Worm (Caenorhabditis elegans): Measurements from ENCODE around the gene ZC262.2.

- TF ChIP-seq F13C5.2 (tag; optimal IDR thresholded peaks at IDR 0.05), result no peak
- no peak for TF ChIP-seq ama-1 (optimal IDR thresholded peaks at IDR 0.05)
- TF ChIP-seq hmbx-1 (tag; optimal IDR thresholded peaks at IDR 0.05), result no peak
- TF ChIP-seq sea-1 (GFP tag; conservative IDR thresholded peaks at IDR 0.05), result no peak
- TF ChIP-seq pes-1 (GFP tag; IDR thresholded peaks at IDR 0.05), result no peak
- no peak for TF ChIP-seq hnd-1 (tag; optimal IDR thresholded peaks at IDR 0.05)
Observed at ce11 chrIII:8368619-8369018, 36.8 kb downstream of the ZC262.2 start, which contains the start of gene R05D3.9.

All from whole organism, early embryonic.